Worm (Caenorhabditis elegans) whole organism, midembryonic: ENCODE results near the gene nphp-2.

Experiments used
- T22C8.4 ChIP-seq: fragments of 200-800 bp; sonication (Bioruptor generic); IDR thresholded peaks from 2 replicates; pipeline ENCODE4 v1.3.6; 2022; ENCODE audit warnings: missing genetic modification characterization, missing compliant biosample characterization
- cog-1 ChIP-seq: sonication (generic microtip); optimal IDR thresholded peaks from 2 replicates; lab custom pipeline; 2016; ENCODE audit warnings: missing genetic modification characterization, missing compliant biosample characterization
- flt-1 ChIP-seq: fragments of 200-800 bp; sonication (Bioruptor generic); IDR thresholded peaks from 2 replicates; pipeline ENCODE4 v1.3.6; 2022; ENCODE audit warnings: missing genetic modification characterization, missing compliant biosample characterization
- ref-1 ChIP-seq: fragments of 200-800 bp; sonication (Bioruptor generic); conservative IDR thresholded peaks from 2 replicates; pipeline ENCODE4 v1.3.6; 2022; ENCODE audit warnings: missing genetic modification reagents, missing genetic modification characterization, missing compliant biosample characterization
- tab-1 ChIP-seq: fragments of 200-800 bp; sonication (Bioruptor generic); IDR thresholded peaks from 2 replicates; pipeline ENCODE4 v1.3.6; 2022; ENCODE audit warnings: missing genetic modification characterization, missing compliant biosample characterization

- TF ChIP-seq tab-1 (GFP tag; lab: Robert Waterston, UW), result no peak
- no peak for TF ChIP-seq flt-1 (GFP tag; lab: Robert Waterston, UW)
- TF ChIP-seq cog-1 (tag; lab: Kevin White, UChicago), result no peak
- TF ChIP-seq T22C8.4 (GFP tag; lab: Robert Waterston, UW), result no peak
- no peak for TF ChIP-seq ref-1 (GFP tag; lab: Robert Waterston, UW)
Observed at ce11 chrV:1935494-1935893, 39.9 kb downstream of the nphp-2 start.
